Worm (Caenorhabditis elegans): ENCODE measurements around the gene glb-24.

- TF ChIP-seq ceh-63 (GFP tag; optimal IDR thresholded peaks at IDR 0.05) (no peak), elt-3 (tag; optimal IDR thresholded peaks at IDR 0.05) (no peak), dpl-1 (GFP tag; optimal IDR thresholded peaks at IDR 0.05) (no peak), sptf-1 (tag; optimal IDR thresholded peaks at IDR 0.05) (no peak), mef-2 (tag; optimal IDR thresholded peaks at IDR 0.05) (no peak), egl-27 (tag; optimal IDR thresholded peaks at IDR 0.05) (no peak), dsc-1 (tag; optimal IDR thresholded peaks at IDR 0.05) (no peak), lir-3 (tag; optimal IDR thresholded peaks at IDR 0.05; ENCODE audit: poor library complexity) (no peak), lin-39 (tag; optimal IDR thresholded peaks at IDR 0.05) (no peak), zag-1 (tag; optimal IDR thresholded peaks at IDR 0.05) (no peak)
Observed at ce11 chrV:12879349-12879748, 6.4 kb downstream of the glb-24 start.
